Worm (Caenorhabditis elegans) whole organism, late embryonic: ENCODE measurements around the gene mpz-4.

Experiments
- F13H6.1 ChIP-seq: sonication (generic microtip); optimal IDR thresholded peaks from 2 replicates; lab custom pipeline; 2016; ENCODE audit warnings: missing genetic modification characterization, missing compliant biosample characterization
- K09A11.1 ChIP-seq: sonication (generic microtip); optimal IDR thresholded peaks from 2 replicates; lab custom pipeline; 2017; ENCODE audit warnings: antibody characterized with exemption, mild to moderate bottlenecking, missing genetic modification characterization, missing compliant biosample characterization; ENCODE audit not compliant: insufficient read depth
- ceh-14 ChIP-seq: sonication (generic microtip); optimal IDR thresholded peaks from 2 replicates; lab custom pipeline; 2016; ENCODE audit warnings: missing genotype, missing genetic modification characterization, missing compliant biosample characterization
- ceh-18 ChIP-seq: sonication (generic microtip); optimal IDR thresholded peaks from 2 replicates; lab custom pipeline; 2016; ENCODE audit warnings: missing genetic modification characterization, missing compliant biosample characterization
- ceh-19 ChIP-seq: fragments of 200-800 bp; sonication (Bioruptor generic); optimal IDR thresholded peaks from 2 replicates; lab custom pipeline; 2018; ENCODE audit warnings: mild to moderate bottlenecking, missing genetic modification characterization, missing compliant biosample characterization
- ceh-2 ChIP-seq: sonication (generic microtip); optimal IDR thresholded peaks from 2 replicates; lab custom pipeline; 2016; ENCODE audit warnings: missing genotype, missing genetic modification characterization, missing compliant biosample characterization
- ceh-22 ChIP-seq: sonication (generic microtip); optimal IDR thresholded peaks from 2 replicates; lab custom pipeline; 2017; ENCODE audit warnings: missing biosample characterization, missing genetic modification characterization
- ceh-31 ChIP-seq: sonication (generic microtip); optimal IDR thresholded peaks from 2 replicates; lab custom pipeline; 2016; ENCODE audit warnings: missing genetic modification characterization, missing compliant biosample characterization
- ceh-34 ChIP-seq: sonication (generic microtip); optimal IDR thresholded peaks from 2 replicates; lab custom pipeline; 2016; ENCODE audit warnings: mild to moderate bottlenecking, missing genetic modification characterization, missing compliant biosample characterization
- ceh-45 ChIP-seq: fragments of 200-800 bp; sonication (Bioruptor generic); IDR thresholded peaks from 2 replicates; pipeline ENCODE4 v1.3.6; 2022; ENCODE audit warnings: missing genetic modification reagents, missing genetic modification characterization, missing compliant biosample characterization
- ceh-48 ChIP-seq: sonication (generic microtip); optimal IDR thresholded peaks from 2 replicates; lab custom pipeline; 2016; ENCODE audit warnings: missing genetic modification characterization, inconsistent platforms, missing compliant biosample characterization
- ceh-6 ChIP-seq: fragments of 200-800 bp; sonication (Bioruptor generic); optimal IDR thresholded peaks from 2 replicates; lab custom pipeline; 2018; ENCODE audit warnings: mild to moderate bottlenecking, missing genetic modification characterization, missing compliant biosample characterization
- ceh-9 ChIP-seq: sonication (generic microtip); optimal IDR thresholded peaks from 2 replicates; lab custom pipeline; 2016; ENCODE audit warnings: mild to moderate bottlenecking, missing genetic modification characterization, inconsistent platforms, missing compliant biosample characterization
- che-1 ChIP-seq: sonication (generic microtip); optimal IDR thresholded peaks from 2 replicates; lab custom pipeline; 2016; ENCODE audit warnings: mild to moderate bottlenecking, missing genetic modification characterization, missing compliant biosample characterization
- dve-1 ChIP-seq: sonication (generic microtip); optimal IDR thresholded peaks from 2 replicates; lab custom pipeline; 2017; ENCODE audit warnings: antibody characterized with exemption, mild to moderate bottlenecking, missing genetic modification characterization, missing compliant biosample characterization
- elt-2 ChIP-seq: sonication (generic microtip); optimal IDR thresholded peaks from 2 replicates; lab custom pipeline; 2016; ENCODE audit warnings: missing genetic modification reagents, missing genetic modification characterization, missing compliant biosample characterization
- fax-1 ChIP-seq: sonication (generic microtip); optimal IDR thresholded peaks from 2 replicates; lab custom pipeline; 2016; ENCODE audit warnings: missing genotype, missing genetic modification characterization, missing compliant biosample characterization
- fkh-6 ChIP-seq: sonication (generic microtip); optimal IDR thresholded peaks from 2 replicates; lab custom pipeline; 2016; ENCODE audit warnings: missing genetic modification characterization, missing compliant biosample characterization
- hlh-30 ChIP-seq: sonication (generic microtip); optimal IDR thresholded peaks from 2 replicates; lab custom pipeline; 2017; ENCODE audit warnings: antibody characterized with exemption, missing genetic modification characterization, missing compliant biosample characterization; ENCODE audit not compliant: insufficient read depth
- lin-11 ChIP-seq: fragments of 200-800 bp; sonication (Bioruptor generic); optimal IDR thresholded peaks from 2 replicates; lab custom pipeline; 2018; ENCODE audit warnings: mild to moderate bottlenecking, missing genetic modification characterization, missing compliant biosample characterization
- nfya-1 ChIP-seq: sonication (generic microtip); optimal IDR thresholded peaks from 2 replicates; lab custom pipeline; 2017; ENCODE audit warnings: missing genetic modification characterization, mild to moderate bottlenecking, missing compliant biosample characterization, antibody characterized with exemption, moderate library complexity
- odd-2 ChIP-seq: sonication (generic microtip); optimal IDR thresholded peaks from 2 replicates; lab custom pipeline; 2017; ENCODE audit warnings: antibody characterized with exemption, mild to moderate bottlenecking, missing genetic modification characterization, missing compliant biosample characterization
- pha-2 ChIP-seq: sonication (generic microtip); optimal IDR thresholded peaks from 2 replicates; lab custom pipeline; 2017; ENCODE audit warnings: mild to moderate bottlenecking, missing genetic modification characterization, missing compliant biosample characterization
- pros-1 ChIP-seq: fragments of 150-350 bp; optimal IDR thresholded peaks from 2 replicates; lab custom pipeline; 2014; ENCODE audit warnings: missing biosample characterization, missing genetic modification reagents, missing genetic modification characterization
- rnt-1 ChIP-seq: sonication (generic microtip); optimal IDR thresholded peaks from 2 replicates; lab custom pipeline; 2016; ENCODE audit warnings: missing genetic modification characterization, missing compliant biosample characterization
- sox-2 ChIP-seq: fragments of 200-800 bp; sonication (Bioruptor generic); IDR thresholded peaks from 2 replicates; pipeline ENCODE4 v1.3.6; 2022; ENCODE audit warnings: missing genetic modification reagents, missing genetic modification characterization, missing compliant biosample characterization
- sox-4 ChIP-seq: sonication (generic microtip); optimal IDR thresholded peaks from 2 replicates; lab custom pipeline; 2017; ENCODE audit warnings: mild to moderate bottlenecking, missing genetic modification characterization, inconsistent platforms, missing compliant biosample characterization
- tbx-2 ChIP-seq: sonication (generic microtip); optimal IDR thresholded peaks from 2 replicates; lab custom pipeline; 2016; ENCODE audit warnings: missing genetic modification characterization, missing compliant biosample characterization
- tbx-7 ChIP-seq: sonication (generic microtip); optimal IDR thresholded peaks from 2 replicates; lab custom pipeline; 2016; ENCODE audit warnings: missing genotype, missing genetic modification characterization, missing compliant biosample characterization
- unc-3 ChIP-seq, 2 experiments: fragments of 200-800 bp in 1 of 2; sonication (Bioruptor generic) in 1 of 2; sonication (generic microtip) in 1 of 2; conservative IDR thresholded peaks in 1 of 2; optimal IDR thresholded peaks in 1 of 2; 2 replicates each; pipeline versions ENCODE4 v1.3.6 to Lab custom; 2016 to 2022; ENCODE audit warnings: missing compliant biosample characterization in 2 of 2, missing genetic modification characterization in 2 of 2, missing genetic modification reagents in 1 of 2
- unc-42 ChIP-seq: sonication (generic microtip); optimal IDR thresholded peaks from 2 replicates; lab custom pipeline; 2016; ENCODE audit warnings: missing genotype, missing genetic modification characterization, missing compliant biosample characterization
- zip-5 ChIP-seq: sonication (generic microtip); optimal IDR thresholded peaks from 2 replicates; lab custom pipeline; 2016; ENCODE audit warnings: missing genetic modification characterization, missing compliant biosample characterization
- ztf-16 ChIP-seq: sonication (generic microtip); optimal IDR thresholded peaks from 2 replicates; lab custom pipeline; 2017; ENCODE audit warnings: missing genetic modification characterization, missing compliant biosample characterization

Gene mpz-4

ce11 chrIV:4810377-4810984, 16.6 kb downstream of the mpz-4 start, which contains the start of gene eif-1.A:
Gene eif-1.A (plus strand): TSS chrIV:4810934.
- TF ChIP-seq fax-1 (tag; lab: Kevin White, UChicago) (no peak), ceh-31 (peak; percentile 37), hlh-30 (tag; lab: Kevin White, UChicago) (no peak), K09A11.1 (peak; percentile 26), ceh-18 (peak; percentile 25), ceh-48 (no peak), ceh-34 (tag; lab: Kevin White, UChicago) (peak; percentile 20), ceh-14 (tag; lab: Kevin White, UChicago) (peak; percentile 31), nfya-1 (tag; lab: Kevin White, UChicago) (peak; percentile 59), pros-1 (no peak), elt-2 (tag; lab: Kevin White, UChicago) (peak; percentile 68), unc-42 (tag; lab: Kevin White, UChicago) (peak; percentile 7), tbx-2 (tag; lab: Kevin White, UChicago) (peak; percentile 23)

DNA sequence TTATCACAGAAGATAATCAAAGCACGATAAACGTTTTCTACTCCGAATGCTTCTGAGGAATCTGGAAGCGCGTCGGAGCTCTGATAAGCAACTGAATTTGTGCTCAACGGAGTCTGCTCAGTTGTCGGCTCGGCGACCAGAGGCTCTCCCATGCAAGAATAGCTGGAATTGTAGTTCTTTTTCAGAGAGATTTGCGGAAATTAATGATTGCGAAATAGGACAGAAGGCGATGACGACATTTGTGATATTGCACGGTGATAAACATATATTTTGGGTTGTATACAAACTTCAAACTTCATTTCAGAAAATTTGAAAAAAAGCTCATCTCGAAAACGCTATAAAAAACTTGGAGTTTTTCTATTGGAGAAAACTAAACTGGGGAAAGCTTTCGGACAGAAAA, 17.3 kb downstream of the mpz-4 start, which contains the start of gene H06H21.37:
TSS of gene H06H21.37 (minus strand) at position 162 of the 400 bp plus-strand sequence.
- TF ChIP-seq ceh-31 (no peak), K09A11.1 (no peak), fax-1 (tag; lab: Kevin White, UChicago) (no peak)

DNA sequence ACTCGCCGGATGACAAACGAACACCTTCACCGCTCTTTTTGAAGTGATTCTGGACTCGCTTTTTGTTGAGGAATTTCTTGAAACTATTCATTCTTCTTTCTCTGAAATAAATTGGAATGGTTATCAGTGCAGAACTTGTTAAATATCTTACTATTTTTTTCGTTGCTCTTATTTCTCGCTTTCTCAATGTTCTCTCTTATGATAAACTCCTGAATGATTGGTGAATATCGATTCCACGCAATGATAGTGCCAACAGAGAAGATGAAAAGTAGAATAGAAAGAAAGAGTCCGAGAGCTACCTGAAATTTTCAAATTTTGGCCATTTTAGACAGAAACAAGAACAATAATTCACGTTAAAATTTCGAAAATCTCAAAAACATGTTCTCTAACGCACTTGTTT, 17.7 kb downstream of the mpz-4 start, which contains the start of gene ubxn-6:
TSS of gene ubxn-6 (minus strand) at position 101 of the 400 bp plus-strand sequence.
- no peak for TF ChIP-seq sox-4 (tag; lab: Kevin White, UChicago)
- TF ChIP-seq ceh-19 (GFP tag; lab: Kevin White, UChicago), result no peak
- TF ChIP-seq elt-2 (tag; lab: Kevin White, UChicago), result no peak
- TF ChIP-seq dve-1 (tag; lab: Kevin White, UChicago), result no peak
- no peak for TF ChIP-seq zip-5 (tag; lab: Kevin White, UChicago)
- TF ChIP-seq rnt-1 (tag; lab: Kevin White, UChicago), result no peak
- TF ChIP-seq nfya-1 (tag; lab: Kevin White, UChicago), result no peak
- TF ChIP-seq F13H6.1, result no peak
- TF ChIP-seq hlh-30 (tag; lab: Kevin White, UChicago), result no peak
- TF ChIP-seq pha-2 (tag; lab: Kevin White, UChicago), result no peak
- no peak for TF ChIP-seq unc-3 (GFP tag; conservative IDR thresholded peaks at IDR 0.05; lab: Robert Waterston, UW)
- TF ChIP-seq unc-3 (tag; optimal IDR thresholded peaks at IDR 0.05; lab: Kevin White, UChicago), result no peak
- TF ChIP-seq tbx-7, result no peak
- no peak for TF ChIP-seq ceh-31
- TF ChIP-seq ceh-45 (GFP tag; lab: Robert Waterston, UW), result no peak
- no peak for TF ChIP-seq ceh-6
- TF ChIP-seq che-1, result no peak
- no peak for TF ChIP-seq ceh-9

DNA sequence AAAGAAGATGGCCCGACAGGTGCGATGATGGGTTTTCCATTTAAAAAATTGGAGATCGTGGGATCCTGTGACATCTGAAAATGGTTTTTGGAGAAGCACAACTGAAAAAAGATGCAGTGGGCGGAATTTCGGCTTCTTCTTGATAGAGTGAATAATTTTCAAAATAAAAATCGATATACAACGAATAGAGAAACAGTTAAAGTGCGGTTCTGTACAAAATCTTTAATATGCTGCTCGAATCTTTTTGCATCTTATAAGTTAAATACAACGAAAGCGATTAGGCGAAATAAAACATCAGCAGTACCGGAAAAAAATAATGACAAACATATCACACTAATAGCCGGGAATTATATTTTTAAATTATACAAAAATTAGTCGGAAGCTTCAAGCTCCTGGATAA, 19.9 kb downstream of the mpz-4 start, which contains the start of gene H06H21.11:
TSS of gene H06H21.11 (minus strand) at position 101 of the 400 bp plus-strand sequence.
- no peak for TF ChIP-seq F13H6.1
- no peak for TF ChIP-seq hlh-30 (tag; lab: Kevin White, UChicago)
- TF ChIP-seq pha-2 (tag; lab: Kevin White, UChicago), result no peak
- no peak for TF ChIP-seq tbx-2 (tag; lab: Kevin White, UChicago)
- TF ChIP-seq sox-2 (GFP tag; lab: Robert Waterston, UW), result no peak
- TF ChIP-seq ceh-6, result no peak
- no peak for TF ChIP-seq ceh-18
- TF ChIP-seq ceh-14 (tag; lab: Kevin White, UChicago), result no peak
- TF ChIP-seq ceh-22 (tag; lab: Kevin White, UChicago), result no peak
- TF ChIP-seq rnt-1 (tag; lab: Kevin White, UChicago), result no peak
- no peak for TF ChIP-seq ceh-45 (GFP tag; lab: Robert Waterston, UW)
- no peak for TF ChIP-seq fkh-6
- no peak for TF ChIP-seq ztf-16 (tag; lab: Kevin White, UChicago)
- no peak for TF ChIP-seq pros-1
- no peak for TF ChIP-seq lin-11 (tag; lab: Kevin White, UChicago)
- no peak for TF ChIP-seq ceh-2 (tag; lab: Kevin White, UChicago)
- no peak for TF ChIP-seq odd-2 (tag; lab: Kevin White, UChicago)
- TF ChIP-seq unc-42 (tag; lab: Kevin White, UChicago), result no peak
- TF ChIP-seq, all 69 proteins: peak for 0
